Fruit fly (Drosophila melanogaster) whole organism, prepupa: Measurements from ENCODE around the gene CG10280.

Experiments
- CG10631 ChIP-seq: fragments of 200-800 bp; sonication (Bioruptor generic); optimal IDR thresholded peaks from 2 replicates; lab custom pipeline; 2016; ENCODE audit warnings: missing biosample characterization, missing genetic modification characterization
- CG11294 ChIP-seq: fragments of 200-800 bp; sonication (Bioruptor generic); IDR thresholded peaks from 2 replicates; pipeline ENCODE4 v1.3.6; 2022; ENCODE audit warnings: missing biosample characterization, missing genetic modification characterization
- CG1621 ChIP-seq: fragments of 200-800 bp; sonication (Bioruptor generic); optimal IDR thresholded peaks from 3 replicates; lab custom pipeline; 2018; ENCODE audit warnings: missing biosample characterization, mild to moderate bottlenecking, missing genetic modification characterization
- CG16779 ChIP-seq: fragments of 200-800 bp; sonication (Bioruptor generic); optimal IDR thresholded peaks from 3 replicates; lab custom pipeline; 2017; ENCODE audit warnings: missing biosample characterization, mild to moderate bottlenecking, missing genetic modification characterization
- CG3032 ChIP-seq: fragments of 200-800 bp; optimal IDR thresholded peaks from 2 replicates; lab custom pipeline; 2019; ENCODE audit warnings: missing biosample characterization, mild to moderate bottlenecking, missing genetic modification characterization, moderate library complexity
- CG31627 ChIP-seq: fragments of 200-800 bp; sonication (Bioruptor generic); optimal IDR thresholded peaks from 3 replicates; lab custom pipeline; 2016; ENCODE audit warnings: missing biosample characterization, missing genetic modification characterization
- CG3919 ChIP-seq: fragments of 200-800 bp; sonication (Bioruptor generic); optimal IDR thresholded peaks from 3 replicates; lab custom pipeline; 2016; ENCODE audit warnings: missing biosample characterization, missing genetic modification characterization
- CG4318 ChIP-seq: fragments of 200-800 bp; sonication (Bioruptor generic); optimal IDR thresholded peaks from 3 replicates; lab custom pipeline; 2017; ENCODE audit warnings: missing biosample characterization, mild to moderate bottlenecking, missing genetic modification characterization
- CG6163 ChIP-seq: fragments of 200-800 bp; sonication (Bioruptor generic); IDR thresholded peaks from 3 replicates; pipeline ENCODE4 v1.3.6; 2022; ENCODE audit warnings: missing biosample characterization, missing genetic modification characterization
- CG6792 ChIP-seq: fragments of 200-800 bp; sonication (Bioruptor generic); optimal IDR thresholded peaks from 3 replicates; lab custom pipeline; 2016; ENCODE audit warnings: missing biosample characterization, missing genetic modification characterization
- CG6854 ChIP-seq: fragments of 200-800 bp; sonication (Bioruptor generic); optimal IDR thresholded peaks from 2 replicates; lab custom pipeline; 2017; ENCODE audit warnings: missing biosample characterization, mild to moderate bottlenecking, missing genetic modification characterization
- CG7368 ChIP-seq: fragments of 200-800 bp; sonication (Bioruptor generic); optimal IDR thresholded peaks from 3 replicates; lab custom pipeline; 2016; ENCODE audit warnings: missing biosample characterization, missing genetic modification characterization
- CG8119 ChIP-seq: fragments of 200-800 bp; sonication (Bioruptor generic); IDR thresholded peaks from 3 replicates; pipeline ENCODE4 v1.3.6; 2022; ENCODE audit warnings: missing biosample characterization, missing genetic modification characterization
- CG8319 ChIP-seq: fragments of 200-800 bp; sonication (Bioruptor generic); optimal IDR thresholded peaks from 3 replicates; lab custom pipeline; 2016; ENCODE audit warnings: missing biosample characterization, missing genetic modification characterization
- CG8632 ChIP-seq: fragments of 200-800 bp; sonication (Bioruptor generic); optimal IDR thresholded peaks from 3 replicates; lab custom pipeline; 2016; ENCODE audit warnings: missing biosample characterization, missing genetic modification characterization
- CG9139 ChIP-seq: fragments of 200-800 bp; sonication (Bioruptor generic); optimal IDR thresholded peaks from 3 replicates; lab custom pipeline; 2017; ENCODE audit warnings: missing biosample characterization, mild to moderate bottlenecking, missing genetic modification characterization
- Eip75B ChIP-seq: fragments of 200-800 bp; sonication (Bioruptor generic); optimal IDR thresholded peaks from 3 replicates; lab custom pipeline; 2016; ENCODE audit warnings: missing biosample characterization, missing genetic modification characterization
- Eip93F ChIP-seq: fragments of 200-800 bp; sonication (Bioruptor generic); optimal IDR thresholded peaks from 2 replicates; lab custom pipeline; 2016; ENCODE audit warnings: missing biosample characterization, mild to moderate bottlenecking, missing genetic modification characterization
- Gug ChIP-seq: fragments of 200-800 bp; sonication (Bioruptor generic); IDR thresholded peaks from 2 replicates; pipeline ENCODE4 v1.3.6; 2022; ENCODE audit warnings: missing biosample characterization, missing genetic modification characterization
- Hr39 ChIP-seq: fragments of 200-800 bp; sonication (Bioruptor generic); optimal IDR thresholded peaks from 2 replicates; lab custom pipeline; 2016; ENCODE audit warnings: missing biosample characterization, missing genetic modification characterization
- Hr4 ChIP-seq: fragments of 200-800 bp; sonication (Bioruptor generic); optimal IDR thresholded peaks from 3 replicates; lab custom pipeline; 2016; ENCODE audit warnings: missing biosample characterization, missing genetic modification characterization
- Lpt ChIP-seq: fragments of 200-800 bp; sonication (Bioruptor generic); optimal IDR thresholded peaks from 3 replicates; lab custom pipeline; 2016; ENCODE audit warnings: missing biosample characterization, missing genetic modification characterization
- Met ChIP-seq: fragments of 200-800 bp; sonication (Bioruptor generic); optimal IDR thresholded peaks from 3 replicates; lab custom pipeline; 2016; ENCODE audit warnings: missing biosample characterization, missing genetic modification characterization
- Sox15 ChIP-seq: fragments of 200-800 bp; sonication (Bioruptor generic); optimal IDR thresholded peaks from 3 replicates; lab custom pipeline; 2016; ENCODE audit warnings: missing biosample characterization, missing genetic modification characterization
- acj6 ChIP-seq: fragments of 200-800 bp; sonication (Bioruptor generic); optimal IDR thresholded peaks from 3 replicates; lab custom pipeline; 2016; ENCODE audit warnings: missing biosample characterization, missing genetic modification characterization
- cyc ChIP-seq: fragments of 200-800 bp; sonication (Bioruptor generic); optimal IDR thresholded peaks from 3 replicates; lab custom pipeline; 2016; ENCODE audit warnings: missing biosample characterization, missing genetic modification characterization
- dac ChIP-seq: fragments of 200-800 bp; sonication (Bioruptor generic); optimal IDR thresholded peaks from 2 replicates; lab custom pipeline; 2017; ENCODE audit warnings: missing biosample characterization, mild to moderate bottlenecking, missing genetic modification characterization
- lz ChIP-seq: fragments of 200-800 bp; sonication (Bioruptor generic); optimal IDR thresholded peaks from 3 replicates; lab custom pipeline; 2016; ENCODE audit warnings: missing biosample characterization, missing genetic modification characterization
- net ChIP-seq: fragments of 200-800 bp; sonication (Bioruptor generic); optimal IDR thresholded peaks from 3 replicates; lab custom pipeline; 2016; ENCODE audit warnings: missing biosample characterization, missing genetic modification characterization
- pdm3 ChIP-seq: fragments of 200-800 bp; sonication (Bioruptor generic); optimal IDR thresholded peaks from 3 replicates; lab custom pipeline; 2016; ENCODE audit warnings: missing biosample characterization, missing genetic modification characterization
- salr ChIP-seq, 2 experiments: fragments of 200-800 bp; sonication (Bioruptor generic); optimal IDR thresholded peaks; 3 replicates each; lab custom pipeline; 2016 to 2018; ENCODE audit warnings: missing biosample characterization in 2 of 2, missing genetic modification characterization in 2 of 2, mild to moderate bottlenecking in 1 of 2
- ss ChIP-seq, 2 experiments: fragments of 200-800 bp; sonication (Bioruptor generic); optimal IDR thresholded peaks; 2 replicates in 1 of 2; 3 replicates in 1 of 2; lab custom pipeline; 2017 to 2018; ENCODE audit warnings: mild to moderate bottlenecking in 2 of 2, missing biosample characterization in 2 of 2, missing genetic modification characterization in 2 of 2, moderate library complexity in 1 of 2
- svp ChIP-seq: fragments of 200-800 bp; sonication (Bioruptor generic); peaks from one replicate; lab custom pipeline; 2016; ENCODE audit warnings: missing biosample characterization, missing genetic modification characterization
- topi ChIP-seq: fragments of 200-800 bp; sonication (Bioruptor generic); optimal IDR thresholded peaks from 3 replicates; lab custom pipeline; 2016; ENCODE audit warnings: missing biosample characterization, missing genetic modification characterization
- vri ChIP-seq: fragments of 200-800 bp; sonication (Bioruptor generic); optimal IDR thresholded peaks from 3 replicates; lab custom pipeline; 2016; ENCODE audit warnings: missing biosample characterization, mild to moderate bottlenecking, missing genetic modification characterization

The CG10280 gene

dm6 chr3R:5976717-5977116 is 35.0 kb downstream of the CG10280 start, which contains the start of gene Obp83b:
Gene Obp83b (minus strand): TSS chr3R:5976817.
- TF ChIP-seq CG9139 (no peak), CG6792 (GFP tag; lab: Kevin White, UChicago) (no peak), CG8632 (GFP tag; lab: Kevin White, UChicago) (no peak), Gug (GFP tag; lab: Robert Waterston, UW) (no peak), Eip75B (no peak), salr (GFP tag; optimal IDR thresholded peaks at IDR 0.05; lab: Kevin White, UChicago) (no peak), lz (GFP tag; lab: Kevin White, UChicago) (no peak), CG4318 (GFP tag; lab: Kevin White, UChicago) (no peak), CG6854 (GFP tag; lab: Kevin White, UChicago) (no peak), CG10631 (GFP tag; lab: Kevin White, UChicago) (no peak), net (GFP tag; lab: Kevin White, UChicago) (no peak), Hr4 (GFP tag; lab: Kevin White, UChicago) (no peak), Eip93F (GFP tag; lab: Kevin White, UChicago) (no peak), vri (GFP tag; lab: Kevin White, UChicago) (no peak), svp (no peak), CG3032 (tag; lab: Kevin White, UChicago) (no peak), dac (GFP tag; lab: Kevin White, UChicago) (no peak), pdm3 (GFP tag; lab: Kevin White, UChicago) (no peak), CG1621 (tag; lab: Kevin White, UChicago) (no peak)
- TF ChIP-seq, all 60 proteins: peak for 0

- no peak for TF ChIP-seq ss (GFP tag; optimal IDR thresholded peaks at IDR 0.05; lab: Kevin White, UChicago)
- TF ChIP-seq CG7368 (GFP tag; lab: Kevin White, UChicago): no peak
- no peak for TF ChIP-seq Hr39
- TF ChIP-seq Gug (GFP tag; lab: Robert Waterston, UW): no peak
- no peak for TF ChIP-seq topi (GFP tag; lab: Kevin White, UChicago)
- no peak for TF ChIP-seq Sox15
- TF ChIP-seq CG31627 (GFP tag; lab: Kevin White, UChicago): no peak
- no peak for TF ChIP-seq net (GFP tag; lab: Kevin White, UChicago)
- TF ChIP-seq CG8119: no peak
- no peak for TF ChIP-seq Met (GFP tag; lab: Kevin White, UChicago)
- TF ChIP-seq Lpt (GFP tag; lab: Kevin White, UChicago): no peak
- TF ChIP-seq CG8319: no peak
- TF ChIP-seq vri (GFP tag; lab: Kevin White, UChicago): no peak
Measured at dm6 chr3R:5975145-5975544, 36.6 kb downstream of the CG10280 start, which contains the start of gene Obp83a. Gene Obp83a (minus strand): TSS chr3R:5975245.

- no peak for TF ChIP-seq CG11294
- no peak for TF ChIP-seq CG6854 (GFP tag; lab: Kevin White, UChicago)
- TF ChIP-seq Hr39: no peak
- no peak for TF ChIP-seq CG8319
- no peak for TF ChIP-seq CG3919 (GFP tag; lab: Kevin White, UChicago)
- no peak for TF ChIP-seq Hr4 (GFP tag; lab: Kevin White, UChicago)
- TF ChIP-seq CG8632 (GFP tag; lab: Kevin White, UChicago): no peak
- TF ChIP-seq CG6163: no peak
- TF ChIP-seq cyc: no peak
- no peak for TF ChIP-seq acj6 (GFP tag; lab: Kevin White, UChicago)
- TF ChIP-seq CG16779: no peak
- no peak for TF ChIP-seq CG31627 (GFP tag; lab: Kevin White, UChicago)
Measured at dm6 chr3R:5960887-5961286, 50.8 kb downstream of the CG10280 start, which contains the start of gene CG11373. Gene CG11373 (minus strand): TSS chr3R:5960987.
